Worm (Caenorhabditis elegans): ENCODE results near the gene ztf-22.

The ztf-22 gene

ce11 chrII:13299166-13299805, 13.7 kb upstream of the ztf-22 start (continued):
- TF ChIP-seq nhr-48 (tag; optimal IDR thresholded peaks at IDR 0.05) (no peak), gei-8 (GFP tag; optimal IDR thresholded peaks at IDR 0.05) (no peak), lin-13 (GFP tag; optimal IDR thresholded peaks at IDR 0.05) (no peak), nhr-111 (GFP tag; optimal IDR thresholded peaks at IDR 0.05) (no peak), nhr-76 (tag; optimal IDR thresholded peaks at IDR 0.05) (no peak), daf-8 (GFP tag; IDR thresholded peaks at IDR 0.05) (no peak), ztf-7 (tag; optimal IDR thresholded peaks at IDR 0.05) (no peak), R02D3.7 (tag; optimal IDR thresholded peaks at IDR 0.05) (no peak), spr-3 (GFP tag; optimal IDR thresholded peaks at IDR 0.05) (no peak), F49E8.2 (tag; optimal IDR thresholded peaks at IDR 0.05; ENCODE audit: borderline replicate concordance) (no peak), lin-38 (GFP tag; IDR thresholded peaks at IDR 0.05) (no peak), lim-7 (GFP tag; IDR thresholded peaks at IDR 0.05) (no peak), mxl-2 (GFP tag; conservative IDR thresholded peaks at IDR 0.05) (0 out of 2 replicates have a peak, but pooled peaks have one; percentile 13), dve-1 (tag; optimal IDR thresholded peaks at IDR 0.05; ENCODE audit: insufficient read depth) (peak; percentile 67), tra-1 (GFP tag; IDR thresholded peaks at IDR 0.05) (peak; percentile 66; the same call in 1 of the 2 replicates), ctbp-1 (GFP tag; IDR thresholded peaks at IDR 0.05) (no peak), pha-4 (GFP tag; IDR thresholded peaks at IDR 0.05) (no peak), pha-4 (tag; optimal IDR thresholded peaks at IDR 0.05) (no peak), nhr-41 (GFP tag; IDR thresholded peaks at IDR 0.05) (no peak), egl-43 (GFP tag; IDR thresholded peaks at IDR 0.05) (no peak), attf-4 (tag; optimal IDR thresholded peaks at IDR 0.05) (no peak), F26F4.8 (GFP tag; conservative IDR thresholded peaks at IDR 0.05) (no peak), nhr-102 (tag; optimal IDR thresholded peaks at IDR 0.05) (no peak), zip-2 (tag; optimal IDR thresholded peaks at IDR 0.05) (no peak), zfp-3 (GFP tag; conservative IDR thresholded peaks at IDR 0.05) (no peak), ztf-11 (tag; optimal IDR thresholded peaks at IDR 0.05) (no peak), lsy-2 (tag; optimal IDR thresholded peaks at IDR 0.05) (peak in 1 of 2 experiments; percentile 15), jun-1 (tag; optimal IDR thresholded peaks at IDR 0.05) (no peak), lin-29 (GFP tag; IDR thresholded peaks at IDR 0.05) (no peak), mdl-1 (tag; optimal IDR thresholded peaks at IDR 0.05) (peak in 1 of 2 experiments; percentile 15), skn-1 (tag; optimal IDR thresholded peaks at IDR 0.05) (no peak), dmd-8 (GFP tag; IDR thresholded peaks at IDR 0.05) (no peak), mes-2 (tag; optimal IDR thresholded peaks at IDR 0.05; ENCODE audit: poor library complexity, severe bottlenecking) (peak; percentile 53), Y48G9A.11 (GFP tag; IDR thresholded peaks at IDR 0.05) (no peak), ama-1 (optimal IDR thresholded peaks at IDR 0.05) (no peak), hmg-1.1 (GFP tag; IDR thresholded peaks at IDR 0.05) (no peak), daf-12 (tag; optimal IDR thresholded peaks at IDR 0.05) (no peak), lir-3 (tag; optimal IDR thresholded peaks at IDR 0.05) (no peak), unc-130 (GFP tag; optimal IDR thresholded peaks at IDR 0.05) (no peak), T20F7.1 (GFP tag; optimal IDR thresholded peaks at IDR 0.05) (no peak), ces-1 (GFP tag; optimal IDR thresholded peaks at IDR 0.05) (no peak), F44E2.7 (GFP tag; IDR thresholded peaks at IDR 0.05) (no peak), nhr-237 (tag; optimal IDR thresholded peaks at IDR 0.05) (no peak), lin-39 (tag; optimal IDR thresholded peaks at IDR 0.05) (no peak), duxl-1 (tag; optimal IDR thresholded peaks at IDR 0.05; ENCODE audit: poor library complexity) (no peak), F10B5.3 (tag; optimal IDR thresholded peaks at IDR 0.05) (no peak), pqm-1 (tag; optimal IDR thresholded peaks at IDR 0.05) (peak; percentile 87), daf-16 (GFP tag; optimal IDR thresholded peaks at IDR 0.05) (no peak), daf-16 (tag; optimal IDR thresholded peaks at IDR 0.05) (peak; percentile 77), lin-15B (tag; optimal IDR thresholded peaks at IDR 0.05) (no peak), madf-5 (GFP tag; IDR thresholded peaks at IDR 0.05) (no peak), mdt-29 (GFP tag; IDR thresholded peaks at IDR 0.05) (no peak)

Data from whole organism, L4 larva.